Fruit fly (Drosophila melanogaster): ENCODE measurements around the gene BomBc3.

The BomBc3 gene

dm6 chr3R:22086775-22087174 is at the start of gene BomBc3:
Gene BomBc3, plus strand, starts transcription at chr3R:22087075.
- TF ChIP-seq CG17801 (GFP tag; optimal IDR thresholded peaks at IDR 0.05; ENCODE audit: partially characterized antibody) = no peak

- no peak for TF ChIP-seq CG17801 (GFP tag; optimal IDR thresholded peaks at IDR 0.05; ENCODE audit: partially characterized antibody)
Observed at dm6 chr3R:22039480-22039879, 47.4 kb upstream of the BomBc3 start.

dm6 chr3R:22040400-22040799 is 46.5 kb upstream of the BomBc3 start:
- no peak for TF ChIP-seq CG17801 (GFP tag; optimal IDR thresholded peaks at IDR 0.05; ENCODE audit: partially characterized antibody)

DNA sequence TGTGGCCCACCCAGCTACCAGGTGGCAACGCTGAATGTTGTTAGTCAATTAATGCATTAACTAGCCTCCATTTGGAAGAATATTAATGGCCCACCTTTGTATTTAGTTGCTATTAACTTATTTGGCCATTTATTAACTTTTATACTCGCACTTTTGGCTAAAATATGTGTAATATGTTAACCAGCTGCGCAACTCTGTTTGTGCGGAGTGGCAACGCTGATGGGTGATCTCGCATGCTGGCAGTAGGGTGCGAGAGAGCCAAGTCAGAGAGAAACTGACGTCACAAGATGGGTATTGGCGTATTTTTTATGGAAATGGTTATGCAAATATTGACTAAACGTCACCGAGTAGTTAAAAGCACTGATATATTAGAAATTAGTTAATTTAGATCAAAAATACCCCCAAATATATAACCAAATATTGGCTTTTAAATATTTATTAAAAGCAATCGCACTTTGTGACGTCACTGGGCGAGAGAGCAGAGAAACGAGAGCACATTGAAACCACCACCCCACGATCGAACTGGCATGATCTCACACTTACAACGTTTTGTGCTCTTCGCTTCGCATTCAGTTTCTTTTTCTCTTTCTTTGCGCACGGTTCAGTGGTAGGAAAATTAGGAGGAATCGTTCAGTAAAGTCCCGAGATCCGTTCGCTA is 45.1 kb upstream of the BomBc3 start, which contains the start of gene how:
Gene how (plus strand): TSS at position 567 of the 658 bp plus-strand sequence.
- TF ChIP-seq CG17801 (GFP tag; optimal IDR thresholded peaks at IDR 0.05; ENCODE audit: partially characterized antibody) = no peak

DNA sequence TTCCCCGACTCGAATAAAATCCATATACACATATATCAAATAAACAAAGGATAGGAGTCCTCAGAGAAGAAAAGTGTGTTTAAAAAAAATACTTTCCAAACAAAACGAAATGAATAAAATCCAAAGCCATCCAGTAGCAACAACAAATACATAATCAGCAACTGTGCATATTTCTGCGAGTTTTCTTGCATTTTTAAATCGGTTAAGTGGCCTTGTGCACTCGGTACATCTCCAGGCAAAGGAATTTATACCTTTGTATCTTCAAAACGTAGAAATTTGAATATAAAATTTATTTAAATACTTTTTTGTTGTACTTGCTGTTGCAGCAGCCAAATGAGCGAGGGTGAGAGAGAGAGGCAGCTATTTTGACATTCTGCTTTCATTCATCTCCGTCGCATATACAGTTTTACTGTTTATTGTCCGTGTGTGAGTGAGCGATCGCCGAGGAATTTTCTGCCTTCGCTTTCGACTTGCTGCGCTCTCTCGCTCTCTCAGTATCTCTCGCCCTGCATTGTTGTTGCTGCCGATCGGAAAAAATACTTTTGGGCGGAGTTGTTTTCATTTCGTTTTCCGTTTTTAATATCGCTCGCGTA is 44.5 kb upstream of the BomBc3 start:
- no peak for TF ChIP-seq CG17801 (GFP tag; optimal IDR thresholded peaks at IDR 0.05; ENCODE audit: partially characterized antibody)

DNA sequence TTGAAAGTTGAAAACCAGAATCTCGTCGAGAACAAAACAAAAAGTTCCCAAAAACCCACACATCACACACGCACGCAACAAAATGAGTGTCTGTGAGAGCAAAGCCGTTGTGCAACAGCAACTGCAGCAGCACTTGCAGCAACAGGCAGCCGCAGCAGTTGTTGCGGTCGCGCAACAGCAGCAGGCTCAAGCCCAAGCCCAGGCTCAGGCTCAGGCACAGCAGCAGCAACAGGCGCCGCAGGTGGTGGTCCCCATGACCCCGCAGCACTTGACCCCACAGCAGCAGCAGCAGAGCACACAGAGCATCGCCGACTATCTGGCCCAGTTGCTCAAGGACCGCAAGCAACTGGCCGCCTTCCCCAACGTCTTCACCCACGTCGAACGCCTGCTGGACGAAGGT is 43.9 kb upstream of the BomBc3 start:
- no peak for TF ChIP-seq CG17801 (GFP tag; optimal IDR thresholded peaks at IDR 0.05; ENCODE audit: partially characterized antibody)

DNA sequence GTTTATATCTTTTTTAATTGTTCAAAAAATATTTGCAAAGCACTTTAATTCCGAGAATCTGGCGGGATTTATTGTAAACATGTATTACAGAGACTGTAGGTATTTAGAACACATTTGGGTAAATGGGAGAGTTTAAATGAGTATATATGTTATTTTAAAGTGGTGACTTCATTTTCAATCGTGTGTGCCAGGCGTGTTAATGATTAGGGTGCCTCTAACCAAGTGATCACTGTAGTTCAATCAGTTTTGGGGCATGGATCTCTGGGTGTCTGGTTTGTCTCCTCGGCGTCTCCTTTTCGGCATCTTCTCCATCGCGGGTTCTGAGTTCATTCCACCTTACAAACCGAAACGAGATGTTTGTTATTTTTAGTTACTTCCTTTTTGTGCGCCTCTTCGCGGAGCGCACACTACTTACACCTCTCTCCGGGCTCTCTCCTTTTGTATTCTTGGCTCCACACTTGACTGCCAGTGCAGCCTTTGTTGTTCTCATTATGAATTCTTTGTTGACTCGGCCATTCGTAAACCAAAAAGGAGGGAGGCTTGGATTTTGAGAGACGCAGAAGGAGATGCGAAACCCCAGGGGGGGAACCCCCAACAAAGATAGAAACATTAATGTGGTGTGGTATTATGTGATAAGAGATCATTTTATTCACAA is 43.0 kb upstream of the BomBc3 start:
- TF ChIP-seq CG17801 (GFP tag; optimal IDR thresholded peaks at IDR 0.05; ENCODE audit: partially characterized antibody) = no peak

- no peak for TF ChIP-seq CG17801 (GFP tag; optimal IDR thresholded peaks at IDR 0.05; ENCODE audit: partially characterized antibody)
Observed at dm6 chr3R:22044443-22044970, 42.4 kb upstream of the BomBc3 start.

- TF ChIP-seq CG17801 (GFP tag; optimal IDR thresholded peaks at IDR 0.05; ENCODE audit: partially characterized antibody) = no peak
Observed at dm6 chr3R:22046231-22046630, 40.6 kb upstream of the BomBc3 start.

DNA sequence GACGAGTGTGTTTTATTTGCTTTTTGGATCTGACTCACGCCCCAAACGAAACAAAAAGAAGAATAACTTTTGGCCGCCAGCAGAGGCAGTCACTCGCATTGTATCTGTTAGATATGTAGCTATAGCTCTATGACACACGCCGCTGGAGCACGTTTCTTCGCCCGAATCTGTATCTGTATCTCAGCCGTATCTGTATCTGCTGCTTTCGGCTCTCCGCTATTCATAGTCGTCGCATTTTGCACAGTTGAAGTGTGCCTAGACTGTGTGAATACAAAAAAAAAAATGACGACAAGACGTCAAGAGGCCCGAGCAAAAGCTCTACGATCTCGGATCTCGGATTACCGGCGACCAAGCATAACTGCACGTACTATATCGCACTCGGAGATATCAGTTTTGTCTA is 40.2 kb upstream of the BomBc3 start:
- no peak for TF ChIP-seq CG17801 (GFP tag; optimal IDR thresholded peaks at IDR 0.05; ENCODE audit: partially characterized antibody)

dm6 chr3R:22047412-22047811 is 39.5 kb upstream of the BomBc3 start:
- TF ChIP-seq CG17801 (GFP tag; optimal IDR thresholded peaks at IDR 0.05; ENCODE audit: partially characterized antibody) = no peak

DNA sequence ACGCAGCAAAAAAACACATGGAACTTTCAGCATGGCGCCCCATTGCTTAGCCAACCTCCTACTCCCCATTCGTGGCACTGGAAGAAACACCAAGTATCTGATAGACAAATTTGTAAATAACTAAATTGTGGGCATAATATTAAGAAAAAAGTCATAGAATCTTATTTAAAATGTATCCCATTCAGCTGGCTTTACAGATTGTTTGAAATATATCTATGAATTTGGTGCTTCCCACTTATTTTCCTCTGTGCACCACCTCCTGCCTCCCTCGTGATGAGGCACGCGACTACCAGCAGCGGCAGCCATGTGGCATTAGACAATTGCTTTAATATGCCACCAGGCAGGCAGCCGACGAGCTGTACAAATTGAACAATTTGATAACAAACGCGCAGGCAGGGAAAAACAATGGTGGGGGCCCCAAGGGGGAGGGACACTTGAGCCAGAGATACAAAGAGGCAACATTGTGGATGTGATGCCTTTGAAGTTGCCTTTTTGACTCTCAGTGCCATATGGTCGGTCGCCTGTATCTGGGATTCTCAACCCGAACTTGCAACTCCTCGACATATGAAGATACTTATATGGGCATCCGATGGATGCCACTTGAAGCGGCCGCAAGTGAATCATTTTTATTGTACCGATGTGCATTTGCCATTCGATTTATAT is 37.6 kb upstream of the BomBc3 start:
- TF ChIP-seq CG17801 (GFP tag; optimal IDR thresholded peaks at IDR 0.05; ENCODE audit: partially characterized antibody) = no peak

- no peak for TF ChIP-seq CG17801 (GFP tag; optimal IDR thresholded peaks at IDR 0.05; ENCODE audit: partially characterized antibody)
Observed at dm6 chr3R:22052235-22052634, 34.6 kb upstream of the BomBc3 start.

dm6 chr3R:22053202-22053601 is 33.7 kb upstream of the BomBc3 start:
- TF ChIP-seq CG17801 (GFP tag; optimal IDR thresholded peaks at IDR 0.05; ENCODE audit: partially characterized antibody) = no peak

DNA sequence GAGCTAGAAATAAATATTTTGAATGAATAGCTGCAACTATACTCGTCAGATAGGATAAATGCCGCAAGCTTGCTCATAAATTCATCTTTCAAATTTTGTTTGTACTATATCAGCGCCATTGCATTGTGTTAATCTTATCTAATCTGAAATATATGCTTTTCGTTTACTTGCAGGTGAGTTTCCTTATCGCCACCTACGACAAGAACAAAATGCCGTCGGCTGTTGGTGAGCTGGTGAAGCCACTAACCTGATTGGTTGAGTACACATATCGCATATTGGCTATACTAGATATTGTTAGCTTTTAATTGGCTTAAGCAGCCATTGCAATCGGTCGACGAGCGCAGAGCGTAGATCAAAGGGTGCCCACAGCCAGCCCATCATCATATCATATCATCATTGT is 33.1 kb upstream of the BomBc3 start:
- no peak for TF ChIP-seq CG17801 (GFP tag; optimal IDR thresholded peaks at IDR 0.05; ENCODE audit: partially characterized antibody)

All from ovary, adult (tissue).